Worm (Caenorhabditis elegans) whole organism, L4 larva: Measurements from ENCODE around the gene C09G4.4.

Source experiments
- F10B5.3 ChIP-seq: sonication (generic microtip); optimal IDR thresholded peaks from 2 replicates; lab custom pipeline; 2016; ENCODE audit warnings: mild to moderate bottlenecking, missing genetic modification characterization, missing compliant biosample characterization
- F49E8.2 ChIP-seq: sonication (generic microtip); optimal IDR thresholded peaks from 2 replicates; lab custom pipeline; 2016; ENCODE audit warnings: missing compliant biosample characterization, mild to moderate bottlenecking, missing genetic modification characterization, borderline replicate concordance
- T26A8.4 ChIP-seq: fragments of 200-800 bp; sonication (Bioruptor generic); IDR thresholded peaks from 2 replicates; pipeline ENCODE4 v1.3.6; 2022; ENCODE audit warnings: missing genetic modification characterization, missing compliant biosample characterization
- aha-1 ChIP-seq: fragments of 150-350 bp; peaks from one replicate; lab custom pipeline; 2014; ENCODE audit warnings: missing biosample characterization, missing genetic modification characterization
- aly-2 ChIP-seq: sonication (generic microtip); optimal IDR thresholded peaks from 2 replicates; lab custom pipeline; 2018; ENCODE audit warnings: missing biosample characterization, missing genetic modification characterization
- arid-1 ChIP-seq: fragments of 200-800 bp; sonication (Bioruptor generic); conservative IDR thresholded peaks from 2 replicates; pipeline ENCODE4 v1.3.6; 2022; ENCODE audit warnings: missing genetic modification reagents, missing genetic modification characterization, missing compliant biosample characterization
- ceh-32 ChIP-seq: sonication (generic microtip); optimal IDR thresholded peaks from 2 replicates; lab custom pipeline; 2016; ENCODE audit warnings: mild to moderate bottlenecking, missing genetic modification characterization, missing compliant biosample characterization; ENCODE audit not compliant: poor library complexity
- cey-2 ChIP-seq: sonication (generic microtip); optimal IDR thresholded peaks from 3 replicates; lab custom pipeline; 2017; ENCODE audit warnings: missing genetic modification characterization, mild to moderate bottlenecking, missing compliant biosample characterization, antibody characterized with exemption, borderline replicate concordance; ENCODE audit not compliant: insufficient read depth
- ctbp-1 ChIP-seq: fragments of 200-800 bp; sonication (Bioruptor generic); IDR thresholded peaks from 2 replicates; pipeline ENCODE4 v1.3.6; 2022; ENCODE audit warnings: missing genetic modification reagents, missing genetic modification characterization, missing compliant biosample characterization
- daf-16 ChIP-seq, 3 experiments: sonication (generic microtip); optimal IDR thresholded peaks; 2 replicates each; lab custom pipeline; 2016 to 2017; ENCODE audit warnings: missing genetic modification characterization in 3 of 3, missing genetic modification reagents in 3 of 3, mild to moderate bottlenecking in 2 of 3, missing compliant biosample characterization in 2 of 3, missing biosample characterization in 1 of 3, moderate library complexity in 1 of 3
- daf-8 ChIP-seq: fragments of 200-800 bp; sonication (Bioruptor generic); IDR thresholded peaks from 2 replicates; pipeline ENCODE4 v1.3.6; 2022; ENCODE audit warnings: missing genetic modification characterization, missing compliant biosample characterization
- dmd-6 ChIP-seq: fragments of 200-800 bp; sonication (Bioruptor generic); IDR thresholded peaks from 2 replicates; pipeline ENCODE4 v1.3.6; 2022; ENCODE audit warnings: missing genetic modification reagents, missing genetic modification characterization, missing compliant biosample characterization
- dmd-9 ChIP-seq: fragments of 200-800 bp; sonication (Bioruptor generic); IDR thresholded peaks from 2 replicates; pipeline ENCODE4 v1.3.6; 2022; ENCODE audit warnings: missing genetic modification reagents, missing genetic modification characterization, missing compliant biosample characterization
- dve-1 ChIP-seq: sonication (generic microtip); optimal IDR thresholded peaks from 2 replicates; lab custom pipeline; 2017; ENCODE audit warnings: antibody characterized with exemption, mild to moderate bottlenecking, missing genetic modification characterization, missing compliant biosample characterization; ENCODE audit not compliant: insufficient read depth
- fos-1 ChIP-seq: fragments of 150-350 bp; optimal IDR thresholded peaks from 2 replicates; lab custom pipeline; 2014; ENCODE audit warnings: missing biosample characterization, missing genetic modification characterization
- gei-8 ChIP-seq: fragments of 200-800 bp; sonication (Bioruptor generic); optimal IDR thresholded peaks from 2 replicates; lab custom pipeline; 2018; ENCODE audit warnings: mild to moderate bottlenecking, missing genetic modification characterization, missing compliant biosample characterization
- hif-1 ChIP-seq, 2 experiments: sonication (generic microtip); optimal IDR thresholded peaks; 2 replicates each; lab custom pipeline; 2016 to 2017; ENCODE audit warnings: missing compliant biosample characterization in 2 of 2, missing genetic modification characterization in 2 of 2, missing genetic modification reagents in 2 of 2, missing genotype in 2 of 2, mild to moderate bottlenecking in 1 of 2
- hlh-11 ChIP-seq: fragments of 200-800 bp; sonication (Bioruptor generic); optimal IDR thresholded peaks from 2 replicates; lab custom pipeline; 2018; ENCODE audit warnings: mild to moderate bottlenecking, missing genetic modification characterization, missing compliant biosample characterization
- hlh-30 ChIP-seq: sonication (generic microtip); optimal IDR thresholded peaks from 2 replicates; lab custom pipeline; 2017; ENCODE audit warnings: antibody characterized with exemption, mild to moderate bottlenecking, missing genetic modification characterization, missing compliant biosample characterization; ENCODE audit not compliant: insufficient read depth
- hmg-1.1 ChIP-seq: fragments of 200-800 bp; sonication (Bioruptor generic); IDR thresholded peaks from 2 replicates; pipeline ENCODE4 v1.3.6; 2022; ENCODE audit warnings: missing genetic modification reagents, missing genetic modification characterization, missing compliant biosample characterization
- lim-7 ChIP-seq: fragments of 200-800 bp; sonication (Bioruptor generic); IDR thresholded peaks from 2 replicates; pipeline ENCODE4 v1.3.6; 2022; ENCODE audit warnings: missing genetic modification characterization, missing compliant biosample characterization
- lin-1 ChIP-seq: fragments of 200-800 bp; sonication (Bioruptor generic); IDR thresholded peaks from 2 replicates; pipeline ENCODE4 v1.3.6; 2022; ENCODE audit warnings: missing genetic modification reagents, missing genetic modification characterization, missing compliant biosample characterization
- lin-38 ChIP-seq: fragments of 200-800 bp; sonication (Bioruptor generic); IDR thresholded peaks from 2 replicates; pipeline ENCODE4 v1.3.6; 2022; ENCODE audit warnings: missing genetic modification reagents, missing genetic modification characterization, missing compliant biosample characterization
- lin-39 ChIP-seq: fragments of 150-350 bp; optimal IDR thresholded peaks from 2 replicates; lab custom pipeline; 2014; ENCODE audit warnings: missing biosample characterization, missing genetic modification reagents, missing genetic modification characterization
- mdl-1 ChIP-seq, 2 experiments: fragments of 150-350 bp in 1 of 2; sonication (generic microtip) in 1 of 2; optimal IDR thresholded peaks; 2 replicates each; lab custom pipeline; 2014 to 2017; ENCODE audit warnings: missing biosample characterization in 2 of 2, missing genetic modification characterization in 2 of 2
- mep-1 ChIP-seq: fragments of 150-350 bp; sonication (generic microtip); optimal IDR thresholded peaks from 3 replicates; lab custom pipeline; 2014; ENCODE audit warnings: missing biosample characterization, missing genetic modification characterization
- mes-2 ChIP-seq: sonication (generic microtip); optimal IDR thresholded peaks from 2 replicates; lab custom pipeline; 2016; ENCODE audit warnings: missing genotype, mild to moderate bottlenecking, missing genetic modification characterization, missing compliant biosample characterization; ENCODE audit not compliant: poor library complexity, severe bottlenecking
- nhr-11 ChIP-seq: fragments of 150-350 bp; optimal IDR thresholded peaks from 2 replicates; lab custom pipeline; 2014; ENCODE audit warnings: missing biosample characterization, missing genetic modification characterization
- nhr-111 ChIP-seq: fragments of 200-800 bp; sonication (Bioruptor generic); optimal IDR thresholded peaks from 2 replicates; lab custom pipeline; 2018; ENCODE audit warnings: mild to moderate bottlenecking, missing genetic modification characterization, missing compliant biosample characterization
- nhr-28 ChIP-seq: fragments of 150-350 bp; optimal IDR thresholded peaks from 2 replicates; lab custom pipeline; 2014; ENCODE audit warnings: missing biosample characterization, missing genetic modification characterization
- nhr-41 ChIP-seq: fragments of 200-800 bp; sonication (Bioruptor generic); IDR thresholded peaks from 2 replicates; pipeline ENCODE4 v1.3.6; 2022; ENCODE audit warnings: missing genetic modification reagents, missing genetic modification characterization, missing compliant biosample characterization
- nhr-48 ChIP-seq: sonication (generic microtip); optimal IDR thresholded peaks from 2 replicates; lab custom pipeline; 2016; ENCODE audit warnings: mild to moderate bottlenecking, missing genetic modification characterization, missing compliant biosample characterization
- nhr-76 ChIP-seq: fragments of 150-350 bp; optimal IDR thresholded peaks from 2 replicates; lab custom pipeline; 2014; ENCODE audit warnings: missing biosample characterization, missing genetic modification characterization
- nhr-77 ChIP-seq: fragments of 150-350 bp; optimal IDR thresholded peaks from 2 replicates; lab custom pipeline; 2014; ENCODE audit warnings: missing biosample characterization, missing genetic modification characterization
- pha-4 ChIP-seq, 2 experiments: fragments of 150-350 bp in 1 of 2; fragments of 200-800 bp in 1 of 2; sonication (Bioruptor generic) in 1 of 2; IDR thresholded peaks in 1 of 2; optimal IDR thresholded peaks in 1 of 2; 2 replicates each; pipeline versions ENCODE4 v1.3.6 to Lab custom; 2014 to 2022; ENCODE audit warnings: missing genetic modification characterization in 2 of 2, missing genetic modification reagents in 2 of 2, missing biosample characterization in 1 of 2, missing compliant biosample characterization in 1 of 2
- php-3 ChIP-seq: fragments of 200-800 bp; sonication (Bioruptor generic); IDR thresholded peaks from 2 replicates; pipeline ENCODE4 v1.3.6; 2022; ENCODE audit warnings: missing genetic modification reagents, missing genetic modification characterization, missing compliant biosample characterization
- pqm-1 ChIP-seq: sonication (generic microtip); optimal IDR thresholded peaks from 2 replicates; lab custom pipeline; 2017; ENCODE audit warnings: missing biosample characterization, missing genetic modification characterization
- saeg-2 ChIP-seq: fragments of 200-800 bp; sonication (Bioruptor generic); IDR thresholded peaks from 2 replicates; pipeline ENCODE4 v1.3.6; 2022; ENCODE audit warnings: missing genetic modification reagents, missing genetic modification characterization, missing compliant biosample characterization
- sdz-12 ChIP-seq: fragments of 200-800 bp; sonication (Bioruptor generic); optimal IDR thresholded peaks from 2 replicates; lab custom pipeline; 2018; ENCODE audit warnings: mild to moderate bottlenecking, missing genetic modification characterization, missing compliant biosample characterization
- tra-1 ChIP-seq: fragments of 200-800 bp; sonication (Bioruptor generic); IDR thresholded peaks from 2 replicates; pipeline ENCODE4 v1.3.6; 2022; ENCODE audit warnings: missing genetic modification reagents, missing genetic modification characterization, missing compliant biosample characterization
- zip-11 ChIP-seq: fragments of 200-800 bp; sonication (Bioruptor generic); IDR thresholded peaks from 2 replicates; pipeline ENCODE4 v1.3.6; 2022; ENCODE audit warnings: missing genetic modification characterization, missing compliant biosample characterization
- ztf-7 ChIP-seq: fragments of 150-350 bp; optimal IDR thresholded peaks from 2 replicates; lab custom pipeline; 2014; ENCODE audit warnings: missing biosample characterization, missing genetic modification characterization

Gene C09G4.4

DNA sequence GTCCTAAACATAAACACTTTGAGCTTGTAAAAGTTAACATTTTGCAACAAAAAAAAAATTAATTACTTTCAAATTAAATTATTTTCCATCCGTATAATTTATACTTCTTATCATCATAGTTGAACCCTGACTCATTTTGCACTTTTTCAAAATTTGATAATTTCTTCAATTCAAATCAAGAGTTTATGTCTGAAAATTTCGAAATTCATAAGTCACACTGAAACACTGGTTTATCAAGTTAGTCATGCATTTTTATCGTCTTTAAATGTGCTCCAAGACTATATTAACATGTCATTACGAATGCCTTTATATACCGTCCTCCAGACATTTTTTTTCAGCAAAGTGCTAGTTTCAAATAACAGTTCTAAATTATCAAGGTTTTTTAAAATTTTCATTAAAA, 26.9 kb downstream of the C09G4.4 start (continued):
- TF ChIP-seq dve-1 (tag; lab: Kevin White, UChicago) (peak; percentile 43), ceh-32 (tag; lab: Kevin White, UChicago) (no peak), cey-2 (tag; lab: Kevin White, UChicago) (no peak), nhr-28 (tag; lab: Kevin White, UChicago) (peak; percentile 81), arid-1 (GFP tag; lab: Robert Waterston, UW) (no peak), pqm-1 (tag; lab: Kevin White, UChicago) (peak; percentile 94), daf-16 (GFP tag; optimal IDR thresholded peaks at IDR 0.05; lab: Kevin White, UChicago) (no peak), daf-16 (tag; optimal IDR thresholded peaks at IDR 0.05; lab: Kevin White, UChicago) (peak; percentile 21), php-3 (GFP tag; lab: Robert Waterston, UW) (peak; percentile 53), hif-1 (tag; optimal IDR thresholded peaks at IDR 0.05; lab: Kevin White, UChicago) (no peak), mdl-1 (tag; optimal IDR thresholded peaks at IDR 0.05; lab: Kevin White, UChicago) (no peak), dmd-9 (GFP tag; lab: Robert Waterston, UW) (no peak), hmg-1.1 (no peak), zip-11 (GFP tag; lab: Robert Waterston, UW) (no peak), hlh-11 (tag; lab: Kevin White, UChicago) (peak; percentile 36), nhr-11 (tag; lab: Kevin White, UChicago) (no peak), aly-2 (no peak), saeg-2 (GFP tag; lab: Robert Waterston, UW) (no peak), aha-1 (tag; lab: Kevin White, UChicago) (no peak)

DNA sequence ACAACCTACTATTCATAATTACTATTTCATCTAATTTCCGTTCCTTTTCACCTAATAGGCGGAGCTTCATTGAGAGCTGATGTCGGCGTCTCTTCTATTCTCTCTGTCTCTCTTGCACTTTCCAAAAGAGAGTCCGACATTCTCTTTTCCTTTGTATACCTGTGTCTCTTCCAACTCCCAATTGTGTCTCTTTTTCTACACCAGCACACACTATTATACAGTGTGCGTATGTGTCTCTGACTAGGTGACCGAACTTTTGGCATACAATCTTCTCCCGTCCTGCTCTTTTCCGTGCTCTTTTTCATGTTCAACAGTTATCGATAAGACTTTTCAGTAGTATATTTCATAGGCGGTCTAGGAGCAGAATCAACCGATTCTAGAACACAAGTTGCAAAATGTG, 27.5 kb downstream of the C09G4.4 start:
- no peak for TF ChIP-seq sdz-12 (GFP tag; lab: Kevin White, UChicago)
- peak; percentile 44 for TF ChIP-seq dve-1 (tag; lab: Kevin White, UChicago)
- peak; percentile 18 for TF ChIP-seq nhr-77
- TF ChIP-seq pqm-1 (tag; lab: Kevin White, UChicago): peak; percentile 82
- TF ChIP-seq ctbp-1 (GFP tag; lab: Robert Waterston, UW): no peak
- peak; percentile 73 for TF ChIP-seq dmd-6 (GFP tag; lab: Robert Waterston, UW)
- TF ChIP-seq hlh-11 (tag; lab: Kevin White, UChicago): peak; percentile 66
- TF ChIP-seq nhr-28 (tag; lab: Kevin White, UChicago): peak; percentile 71
- no peak for TF ChIP-seq daf-16 (GFP tag; optimal IDR thresholded peaks at IDR 0.05; lab: Kevin White, UChicago)
- peak; percentile 48 for TF ChIP-seq daf-16 (tag; optimal IDR thresholded peaks at IDR 0.05; lab: Kevin White, UChicago)
- no peak for TF ChIP-seq nhr-111 (GFP tag; lab: Kevin White, UChicago)
- 0 out of 2 replicates have a peak, but pooled peaks have one; percentile 21 for TF ChIP-seq nhr-41 (GFP tag; lab: Robert Waterston, UW)
- TF ChIP-seq mes-2 (tag; lab: Kevin White, UChicago): peak; percentile 61

DNA sequence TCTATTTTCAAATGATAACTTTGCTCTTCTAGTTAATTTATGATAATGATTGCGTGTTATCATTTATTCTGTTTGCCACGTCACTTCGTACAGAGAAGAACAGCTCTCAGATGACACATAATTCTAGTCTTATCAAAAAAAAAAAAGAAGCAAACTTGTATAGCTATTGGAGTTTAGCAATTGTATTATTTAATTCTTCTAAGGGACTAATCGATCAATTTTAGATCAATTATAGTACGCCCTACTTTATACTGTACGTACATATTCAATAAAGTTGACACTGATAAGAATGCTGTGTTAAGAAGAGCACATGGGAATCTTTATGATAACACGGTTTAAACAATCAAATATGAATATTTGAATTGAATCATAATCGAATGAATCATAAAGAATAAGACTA, 29.5 kb downstream of the C09G4.4 start:
- TF ChIP-seq dmd-6 (GFP tag; lab: Robert Waterston, UW) (peak; percentile 63; the same call in 1 of the 2 replicates), gei-8 (GFP tag; lab: Kevin White, UChicago) (no peak), hlh-30 (tag; lab: Kevin White, UChicago) (no peak), daf-16 (GFP tag; optimal IDR thresholded peaks at IDR 0.05; lab: Kevin White, UChicago) (no peak), daf-16 (tag; optimal IDR thresholded peaks at IDR 0.05; lab: Kevin White, UChicago) (peak; percentile 76), fos-1 (tag; lab: Kevin White, UChicago) (peak; percentile 20), F10B5.3 (tag; lab: Kevin White, UChicago) (no peak), nhr-111 (GFP tag; lab: Kevin White, UChicago) (no peak), mep-1 (tag; lab: Kevin White, UChicago) (peak; percentile 17), dve-1 (tag; lab: Kevin White, UChicago) (peak; percentile 27), daf-8 (GFP tag; lab: Robert Waterston, UW) (no peak), ztf-7 (no peak), nhr-48 (tag; lab: Kevin White, UChicago) (peak; percentile 13), nhr-76 (tag; lab: Kevin White, UChicago) (no peak), tra-1 (no peak), F49E8.2 (tag; lab: Kevin White, UChicago) (no peak), php-3 (GFP tag; lab: Robert Waterston, UW) (peak; percentile 41; the same call in 1 of the 2 replicates), nhr-11 (tag; lab: Kevin White, UChicago) (no peak), ctbp-1 (GFP tag; lab: Robert Waterston, UW) (no peak), lin-38 (no peak), mes-2 (tag; lab: Kevin White, UChicago) (no peak), lim-7 (GFP tag; lab: Robert Waterston, UW) (no peak), cey-2 (tag; lab: Kevin White, UChicago) (no peak), lin-39 (tag; lab: Kevin White, UChicago) (no peak), pha-4 (GFP tag; IDR thresholded peaks at IDR 0.05; lab: Robert Waterston, UW) (0 out of 2 replicates have a peak, but pooled peaks have one; percentile 38), pha-4 (tag; optimal IDR thresholded peaks at IDR 0.05; lab: Kevin White, UChicago) (no peak), lin-1 (GFP tag; lab: Robert Waterston, UW) (no peak), pqm-1 (tag; lab: Kevin White, UChicago) (peak; percentile 86), T26A8.4 (no peak), aha-1 (tag; lab: Kevin White, UChicago) (peak; percentile 20)
